Worm (Caenorhabditis elegans) whole organism, young adult: ENCODE results near the gene argn-1.

Experiments used
- F57C9.4 ChIP-seq: sonication (generic microtip); optimal IDR thresholded peaks from 2 replicates; lab custom pipeline; 2017; ENCODE audit warnings: mild to moderate bottlenecking, missing genetic modification characterization, missing compliant biosample characterization
- ccch-3 ChIP-seq: fragments of 200-800 bp; sonication (Bioruptor generic); optimal IDR thresholded peaks from 2 replicates; lab custom pipeline; 2018; ENCODE audit warnings: mild to moderate bottlenecking, missing genetic modification characterization, missing compliant biosample characterization
- egrh-3 ChIP-seq: fragments of 200-800 bp; sonication (Bioruptor generic); IDR thresholded peaks from 2 replicates; pipeline ENCODE4 v1.3.6; 2022; ENCODE audit warnings: missing genetic modification reagents, missing genetic modification characterization, missing compliant biosample characterization
- hmg-1.2 ChIP-seq: fragments of 200-800 bp; sonication (Bioruptor generic); IDR thresholded peaks from 2 replicates; pipeline ENCODE4 v1.3.6; 2022; ENCODE audit warnings: missing genetic modification reagents, missing genetic modification characterization, missing compliant biosample characterization

DNA sequence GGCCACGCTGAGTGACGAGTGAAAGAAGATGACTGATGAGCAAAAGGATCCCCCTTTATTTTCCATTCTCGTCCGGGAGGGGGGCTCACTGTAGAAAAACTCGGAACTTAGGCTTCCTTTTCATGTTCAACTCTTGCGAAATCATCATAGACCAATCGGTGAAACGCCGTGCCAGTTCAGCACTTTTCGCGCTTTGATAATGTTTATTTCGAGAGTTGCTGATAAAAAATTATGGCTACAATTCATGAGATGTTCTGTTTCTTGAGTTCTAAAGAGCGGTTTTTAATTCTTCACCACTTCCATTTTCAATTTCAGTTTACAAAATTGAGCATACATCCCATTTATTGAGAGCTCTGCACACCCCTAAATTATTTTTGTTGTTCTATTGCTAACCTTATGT is 41.0 kb downstream of the argn-1 start:
- TF ChIP-seq ccch-3 (GFP tag; lab: Kevin White, UChicago) (no peak), hmg-1.2 (GFP tag; lab: Robert Waterston, UW) (no peak), egrh-3 (GFP tag; lab: Robert Waterston, UW) (no peak), F57C9.4 (tag; lab: Kevin White, UChicago) (no peak)
